Worm (Caenorhabditis elegans) whole organism, L4/young adult: ENCODE results near the gene Y62F5A.12.
A peak's percentile ranks its signal among the peaks of the same experiment; 100 is the strongest.

Experiments used
- W03F9.2 ChIP-seq: fragments of 150-350 bp; optimal IDR thresholded peaks from 2 replicates; lab custom pipeline; 2014; ENCODE audit warnings: missing biosample characterization, missing genetic modification characterization
- dao-5 ChIP-seq: sonication (generic microtip); optimal IDR thresholded peaks from 2 replicates; lab custom pipeline; 2016; ENCODE audit warnings: missing genotype, missing genetic modification characterization, moderate library complexity, missing compliant biosample characterization
- him-1 ChIP-seq: sonication (generic microtip); optimal IDR thresholded peaks from 2 replicates; lab custom pipeline; 2016; ENCODE audit warnings: missing genotype, missing genetic modification reagents, missing genetic modification characterization, missing compliant biosample characterization

Gene Y62F5A.12

DNA sequence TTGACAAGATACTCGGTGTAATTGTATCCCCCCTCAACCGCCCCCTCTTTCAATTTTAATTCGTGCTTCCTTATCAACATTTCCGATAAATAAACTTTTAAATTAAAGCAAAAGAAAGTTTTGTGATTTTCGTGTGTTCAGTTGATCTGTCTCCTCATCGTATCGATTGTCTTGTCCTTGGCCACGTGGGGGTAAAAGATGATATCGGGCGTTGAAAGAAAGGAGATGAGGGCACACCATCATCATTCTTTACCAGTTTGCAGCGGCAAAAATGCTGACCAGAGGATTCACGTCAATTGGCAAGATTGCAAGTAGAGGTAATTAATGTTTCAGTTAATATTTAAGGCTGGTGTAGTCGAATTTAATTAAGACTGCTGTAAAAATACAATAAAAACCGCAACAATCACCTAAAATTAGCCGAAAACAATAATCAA, 13.0 kb upstream of the Y62F5A.12 start, which contains the start of gene F54D5.7:
F54D5.7 (plus strand) TSS at position 264 of the 434 bp plus-strand sequence.
- TF ChIP-seq W03F9.2 (tag; lab: Kevin White, UChicago) (peak; percentile 30), him-1 (tag; lab: Kevin White, UChicago) (no peak)

DNA sequence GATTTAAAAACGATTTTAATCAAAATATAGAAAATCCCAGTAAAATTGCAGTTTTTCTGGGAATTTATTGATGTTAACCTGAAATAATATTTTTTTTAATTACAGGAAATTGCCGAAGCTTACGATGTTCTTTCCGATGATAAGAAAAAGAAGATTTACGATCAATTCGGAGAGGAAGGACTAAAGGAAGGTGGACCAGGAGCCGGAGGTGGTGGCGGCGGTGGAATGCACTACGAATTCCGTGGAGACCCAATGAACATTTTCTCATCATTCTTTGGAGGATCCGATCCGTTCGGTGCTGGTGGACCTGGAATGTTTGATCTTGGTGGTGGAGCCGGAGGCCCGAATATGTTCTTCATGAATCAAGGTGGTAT, 11.7 kb upstream of the Y62F5A.12 start:
- TF ChIP-seq him-1 (tag; lab: Kevin White, UChicago) (no peak), W03F9.2 (tag; lab: Kevin White, UChicago) (no peak), dao-5 (tag; lab: Kevin White, UChicago) (no peak)

DNA sequence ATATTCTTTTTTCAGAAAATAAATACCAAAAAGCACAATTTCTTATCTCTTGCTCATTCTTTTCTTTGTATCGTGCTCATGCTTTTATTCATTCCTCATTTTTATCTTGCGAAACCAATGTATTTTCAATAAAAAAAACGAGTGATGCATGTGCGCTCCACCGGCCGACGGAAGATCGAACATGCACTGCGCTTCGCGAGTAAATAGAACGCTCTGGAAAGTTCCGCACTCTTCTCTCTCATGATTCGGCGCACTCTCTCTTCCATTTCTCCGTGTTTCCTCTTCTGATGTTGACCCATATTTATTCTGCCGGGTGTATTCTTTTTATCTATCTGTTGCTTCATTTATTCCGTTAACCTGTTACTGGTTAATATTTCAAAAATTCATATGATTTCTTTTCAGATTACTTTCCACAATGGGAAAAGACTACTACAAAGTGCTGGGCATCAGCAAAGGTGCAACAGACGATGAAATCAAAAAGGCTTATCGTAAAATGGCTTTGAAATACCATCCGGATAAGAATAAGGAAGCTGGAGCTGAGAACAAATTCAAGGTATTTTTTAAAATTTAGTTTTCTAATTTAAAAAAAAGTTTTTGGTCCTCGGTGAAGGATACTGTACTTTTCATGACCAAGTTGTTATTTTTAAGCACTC, 11.1 kb upstream of the Y62F5A.12 start, which contains the start of gene dnj-13:
dnj-13 (plus strand) TSS at position 403 of the 653 bp plus-strand sequence.
- TF ChIP-seq W03F9.2 (tag; lab: Kevin White, UChicago) (peak; percentile 83), dao-5 (tag; lab: Kevin White, UChicago) (peak; percentile 36), him-1 (tag; lab: Kevin White, UChicago) (peak; percentile 73)

DNA sequence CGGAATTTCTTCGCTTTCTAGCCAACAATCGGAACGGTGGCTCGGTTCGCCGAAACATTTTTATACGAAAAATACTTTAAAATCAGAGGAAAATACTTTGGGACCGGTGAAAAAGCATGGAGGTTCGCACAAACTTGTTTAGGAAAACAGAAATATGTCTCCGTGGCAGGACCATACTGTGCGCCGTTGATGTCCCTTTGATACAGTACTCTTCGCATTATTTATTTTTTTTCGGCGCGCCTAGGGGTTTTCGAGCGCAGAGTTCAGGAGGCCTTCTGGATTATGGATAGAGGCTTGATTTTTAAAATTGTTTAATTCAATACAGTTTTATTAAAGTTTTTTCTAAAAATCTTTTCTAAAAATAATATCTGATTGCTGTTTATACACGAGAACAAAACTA, 10.4 kb upstream of the Y62F5A.12 start, which contains the start of gene F54D5.9:
F54D5.9 (minus strand) TSS at position 115 of the 400 bp plus-strand sequence.
- TF ChIP-seq W03F9.2 (tag; lab: Kevin White, UChicago), result no peak
- no peak for TF ChIP-seq him-1 (tag; lab: Kevin White, UChicago)
- TF ChIP-seq dao-5 (tag; lab: Kevin White, UChicago), result no peak

DNA sequence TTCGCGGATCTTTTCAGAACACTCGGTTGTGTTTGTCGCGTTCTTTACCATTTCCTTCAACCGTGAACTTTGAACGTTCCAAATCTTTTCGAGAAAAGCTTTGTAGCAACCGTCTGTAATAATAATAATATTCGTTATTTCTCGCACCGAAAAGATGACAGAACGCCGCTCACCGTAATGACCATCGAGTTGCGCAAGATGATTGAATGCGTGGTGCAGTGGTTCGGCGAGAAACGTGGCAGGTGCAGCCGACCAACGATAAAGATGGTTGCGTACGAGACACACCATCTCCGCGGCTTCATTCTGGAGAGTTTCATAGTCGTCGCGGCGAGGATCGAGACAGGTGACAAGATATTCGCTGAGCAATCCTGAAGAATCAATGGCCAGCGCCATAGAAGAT, 8.7 kb upstream of the Y62F5A.12 start:
- TF ChIP-seq him-1 (tag; lab: Kevin White, UChicago), result no peak
- no peak for TF ChIP-seq W03F9.2 (tag; lab: Kevin White, UChicago)
- TF ChIP-seq dao-5 (tag; lab: Kevin White, UChicago), result no peak

DNA sequence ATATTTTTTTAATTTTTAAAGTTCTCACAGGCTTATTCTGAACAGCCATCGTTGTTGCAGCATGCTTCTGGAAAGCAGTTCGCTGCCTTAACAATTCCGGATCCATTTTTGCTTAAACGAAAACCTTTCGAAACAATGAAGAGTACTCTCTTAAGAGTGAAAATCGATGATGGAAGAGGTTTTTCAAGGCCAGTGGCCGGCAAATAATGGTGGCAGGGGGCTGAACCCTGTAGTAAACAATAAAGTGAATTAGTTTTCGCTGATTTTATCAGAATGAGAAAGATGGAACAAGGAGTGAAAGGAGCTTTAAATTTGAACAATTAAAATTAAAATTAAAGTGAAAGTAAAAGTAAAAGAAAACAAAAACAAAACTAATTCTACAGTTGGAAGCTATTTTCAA, 8.1 kb upstream of the Y62F5A.12 start, which contains the start of gene gtf-2E2:
gtf-2E2 (minus strand) TSS at position 111 of the 400 bp plus-strand sequence.
- TF ChIP-seq W03F9.2 (tag; lab: Kevin White, UChicago) (no peak), him-1 (tag; lab: Kevin White, UChicago) (no peak), dao-5 (tag; lab: Kevin White, UChicago) (no peak)

DNA sequence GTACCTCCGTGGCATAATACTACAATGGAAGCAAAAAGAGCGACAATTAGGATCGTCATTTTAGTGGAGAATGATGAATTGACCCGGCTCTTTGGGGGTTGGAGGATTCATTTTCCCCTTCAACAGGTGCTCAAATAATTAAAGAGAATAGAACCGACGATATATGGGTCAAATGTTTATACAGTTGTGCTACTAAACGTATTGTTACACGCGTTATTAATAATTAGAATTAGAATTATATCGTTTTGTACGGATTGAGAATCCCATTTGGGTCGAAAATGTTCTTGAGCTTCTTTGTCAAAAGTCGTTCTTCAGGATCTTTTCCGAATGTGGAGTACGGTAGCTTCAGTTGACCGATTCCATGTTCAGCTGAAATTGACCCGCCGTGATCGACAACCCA, 4.5 kb upstream of the Y62F5A.12 start, which contains the start of gene Y62F5A.9:
Y62F5A.9 (minus strand) TSS at position 101 of the 400 bp plus-strand sequence.
- TF ChIP-seq dao-5 (tag; lab: Kevin White, UChicago) (no peak), him-1 (tag; lab: Kevin White, UChicago) (no peak), W03F9.2 (tag; lab: Kevin White, UChicago) (no peak)

DNA sequence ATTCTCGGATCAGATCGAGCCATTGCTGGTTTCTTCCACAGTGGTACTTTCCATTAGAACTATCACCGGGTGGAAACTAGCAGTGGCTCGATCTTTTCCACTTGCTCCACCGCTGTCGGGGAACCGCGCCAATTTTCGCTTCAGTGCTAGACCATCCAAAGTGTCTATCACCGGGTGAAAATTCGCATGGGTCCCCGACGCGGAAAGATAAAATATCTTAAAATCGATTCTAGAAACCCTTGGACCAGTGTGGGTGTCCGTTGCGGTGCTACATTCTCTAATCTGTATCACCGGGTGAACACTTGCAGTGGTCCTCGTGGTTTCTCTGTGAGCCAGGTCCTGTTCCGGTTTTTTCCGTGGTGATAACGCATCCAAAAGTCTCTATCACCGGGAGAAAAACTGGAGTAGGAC, 3.3 kb upstream of the Y62F5A.12 start:
- no peak for TF ChIP-seq W03F9.2 (tag; lab: Kevin White, UChicago)
- TF ChIP-seq him-1 (tag; lab: Kevin White, UChicago), result no peak
- TF ChIP-seq dao-5 (tag; lab: Kevin White, UChicago), result no peak

DNA sequence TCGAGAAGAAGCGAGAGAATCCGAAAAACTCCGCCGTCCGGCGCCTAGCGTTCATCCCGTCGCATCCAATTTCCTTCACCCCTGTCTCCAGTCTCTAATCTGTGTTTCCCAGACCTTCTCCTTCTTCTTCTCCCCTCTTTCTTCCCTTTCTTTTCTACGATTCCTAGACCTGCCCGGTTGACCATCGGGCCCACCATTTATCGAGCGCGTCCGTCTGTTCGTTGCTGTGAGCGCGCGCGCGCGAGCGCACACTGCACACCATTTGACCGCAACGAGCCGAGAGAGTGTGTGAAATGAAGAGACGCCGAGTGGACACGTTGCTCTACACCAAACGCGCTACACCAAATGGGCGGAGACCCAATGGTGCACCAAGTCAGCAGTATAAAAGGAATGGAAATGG, 2.8 kb upstream of the Y62F5A.12 start:
- TF ChIP-seq him-1 (tag; lab: Kevin White, UChicago), result no peak
- TF ChIP-seq W03F9.2 (tag; lab: Kevin White, UChicago), result no peak
- TF ChIP-seq dao-5 (tag; lab: Kevin White, UChicago), result no peak

DNA sequence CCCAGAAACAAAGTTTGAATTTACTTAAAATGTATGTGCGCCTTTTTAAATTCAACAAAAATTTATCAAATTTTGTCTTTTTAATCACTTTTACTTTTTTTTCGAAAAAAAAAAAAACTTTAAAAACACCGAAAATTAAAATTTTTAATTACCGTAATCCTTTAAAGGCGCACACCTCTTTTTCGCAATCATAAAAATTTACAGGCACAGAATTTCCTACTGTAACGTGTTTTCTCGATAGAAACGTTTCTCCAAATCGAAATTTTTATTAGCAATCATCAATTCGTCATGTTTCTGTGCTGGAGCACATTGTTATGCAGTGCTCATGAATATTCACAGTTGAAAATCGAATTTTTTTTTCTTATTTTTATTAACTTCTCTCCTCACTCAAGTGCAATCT, 2.2 kb upstream of the Y62F5A.12 start:
- no peak for TF ChIP-seq W03F9.2 (tag; lab: Kevin White, UChicago)
- TF ChIP-seq dao-5 (tag; lab: Kevin White, UChicago), result no peak
- no peak for TF ChIP-seq him-1 (tag; lab: Kevin White, UChicago)

DNA sequence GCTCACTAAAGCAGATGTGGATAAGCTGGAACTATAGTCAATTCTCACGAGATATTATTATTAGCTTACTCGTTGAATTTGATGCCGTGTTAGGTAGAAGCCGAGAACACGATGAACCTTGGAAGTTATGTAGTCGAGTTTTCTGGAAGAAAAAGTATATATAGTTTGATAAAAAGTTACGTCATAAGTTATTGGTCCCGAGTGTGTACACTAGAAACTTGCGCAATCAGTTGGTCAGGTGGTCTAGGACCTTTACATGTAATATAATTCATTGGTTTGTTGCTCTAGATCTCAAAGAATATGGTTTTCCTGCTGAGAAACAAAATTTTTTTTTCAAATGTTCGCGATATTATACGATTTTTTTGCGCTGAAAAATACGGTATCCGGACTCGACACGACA, 1.6 kb upstream of the Y62F5A.12 start:
- TF ChIP-seq him-1 (tag; lab: Kevin White, UChicago), result no peak
- no peak for TF ChIP-seq W03F9.2 (tag; lab: Kevin White, UChicago)
- TF ChIP-seq dao-5 (tag; lab: Kevin White, UChicago), result no peak

DNA sequence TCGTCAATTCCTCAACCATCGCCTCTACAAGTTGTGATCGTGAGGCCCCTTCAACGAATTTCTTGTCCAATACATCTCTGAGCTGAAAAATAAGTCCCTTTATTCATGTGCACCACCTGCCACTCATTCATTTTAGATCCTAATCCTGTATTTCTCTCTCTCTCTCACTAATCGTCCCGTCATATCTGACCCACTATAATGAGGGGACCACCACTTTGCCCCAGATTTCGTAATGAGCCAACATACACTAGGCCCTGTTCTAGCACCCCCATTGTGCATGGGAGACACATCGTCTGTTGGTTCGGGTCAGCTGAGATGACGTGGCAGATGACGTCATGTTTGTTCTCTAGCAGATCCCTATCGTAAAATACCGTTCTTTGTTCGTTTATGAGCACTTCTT, 1.1 kb upstream of the Y62F5A.12 start:
- TF ChIP-seq him-1 (tag; lab: Kevin White, UChicago) (no peak), dao-5 (tag; lab: Kevin White, UChicago) (no peak), W03F9.2 (tag; lab: Kevin White, UChicago) (no peak)

DNA sequence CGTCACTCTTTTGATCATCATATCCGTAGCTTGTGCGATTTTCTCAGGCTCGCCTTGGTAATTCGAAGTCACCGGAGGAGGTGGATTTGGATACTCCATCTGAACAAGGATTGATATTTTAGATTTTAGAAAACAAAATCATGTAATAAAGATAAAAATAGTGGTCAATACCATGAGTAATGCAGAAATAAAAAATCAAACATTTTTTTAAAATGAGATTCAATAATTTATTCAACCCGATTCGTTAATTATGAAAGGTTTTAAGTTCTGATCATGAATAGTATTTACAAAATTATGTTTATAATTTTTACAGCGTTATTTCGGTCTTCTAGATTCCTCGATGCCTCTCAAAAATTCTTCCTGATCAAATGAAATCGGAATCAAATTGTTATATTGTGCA, 563 bp downstream of the Y62F5A.12 start, which contains the start of gene mdt-8:
mdt-8 (minus strand) TSS at position 101 of the 400 bp plus-strand sequence.
- TF ChIP-seq W03F9.2 (tag; lab: Kevin White, UChicago) (no peak), dao-5 (tag; lab: Kevin White, UChicago) (no peak), him-1 (tag; lab: Kevin White, UChicago) (no peak)

DNA sequence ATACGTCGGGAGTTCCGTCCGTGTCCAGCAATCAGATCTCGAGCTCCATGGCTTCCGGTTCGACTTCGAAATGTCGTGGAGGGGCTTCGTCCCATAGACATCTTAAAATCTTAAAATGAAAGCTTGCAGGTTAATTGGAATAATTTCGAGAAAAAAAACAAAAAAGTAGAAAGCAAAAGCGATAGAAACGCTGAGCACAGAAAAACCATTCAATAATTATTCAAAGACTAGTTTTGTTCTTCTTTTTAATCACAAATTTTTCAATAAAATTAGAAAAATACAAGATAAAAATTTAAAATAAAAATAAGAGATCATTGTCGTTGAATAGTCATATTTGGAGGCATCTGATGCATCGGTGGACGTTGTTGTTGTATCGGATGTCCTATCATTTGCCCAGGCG, 7.3 kb downstream of the Y62F5A.12 start, which contains the start of gene age-1:
age-1 (minus strand) TSS at position 101 of the 400 bp plus-strand sequence.
- no peak for TF ChIP-seq dao-5 (tag; lab: Kevin White, UChicago)
- no peak for TF ChIP-seq him-1 (tag; lab: Kevin White, UChicago)
- TF ChIP-seq W03F9.2 (tag; lab: Kevin White, UChicago), result no peak
